Worm (Caenorhabditis elegans): ENCODE measurements around the gene F58F9.8.

DNA sequence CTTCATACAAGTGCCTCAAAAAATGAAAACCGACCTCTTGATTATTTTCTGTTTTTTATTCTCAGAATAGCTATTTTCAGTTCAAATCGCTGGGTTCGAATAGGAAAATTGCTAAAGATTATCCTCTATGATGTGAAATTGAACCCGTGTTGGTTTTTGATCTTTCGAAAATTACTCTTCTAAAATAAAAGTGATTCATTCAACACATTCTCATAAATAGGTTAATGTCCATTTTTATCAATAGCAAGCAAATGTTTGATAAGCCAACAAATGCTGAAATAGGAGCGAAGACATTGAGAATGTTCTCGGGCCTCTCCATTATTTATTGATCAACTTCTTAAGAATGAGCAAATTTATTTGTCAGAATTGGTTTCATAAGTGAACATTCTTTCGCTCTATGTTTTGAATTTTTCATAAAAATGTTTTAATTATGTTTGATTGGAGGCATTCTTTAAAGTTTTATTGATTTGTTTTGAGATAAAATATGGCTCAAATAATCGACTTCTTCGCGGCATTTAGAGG, 5.1 kb upstream of the F58F9.8 start, which contains the start of gene F58F9.3:
- TF ChIP-seq F22D6.2 (tag; optimal IDR thresholded peaks at IDR 0.05) (no peak), dpl-1 (GFP tag; optimal IDR thresholded peaks at IDR 0.05) (no peak), aptf-2 (GFP tag; conservative IDR thresholded peaks at IDR 0.05) (no peak), lin-40 (tag; optimal IDR thresholded peaks at IDR 0.05) (no peak), lin-26 (GFP tag; IDR thresholded peaks at IDR 0.05) (no peak), madf-8 (GFP tag; conservative IDR thresholded peaks at IDR 0.05) (no peak), hmg-1.2 (GFP tag; IDR thresholded peaks at IDR 0.05) (no peak), athp-1 (tag; optimal IDR thresholded peaks at IDR 0.05) (no peak)

Data from whole organism, young adult.